Worm (Caenorhabditis elegans) whole organism, dauer: ENCODE data around the gene clec-175.

Experiments used
- unc-62 ChIP-seq: sonication (generic microtip); optimal IDR thresholded peaks from 2 replicates; lab custom pipeline; 2017; ENCODE audit warnings: missing biosample characterization, missing genetic modification reagents, missing genetic modification characterization

The clec-175 gene

DNA sequence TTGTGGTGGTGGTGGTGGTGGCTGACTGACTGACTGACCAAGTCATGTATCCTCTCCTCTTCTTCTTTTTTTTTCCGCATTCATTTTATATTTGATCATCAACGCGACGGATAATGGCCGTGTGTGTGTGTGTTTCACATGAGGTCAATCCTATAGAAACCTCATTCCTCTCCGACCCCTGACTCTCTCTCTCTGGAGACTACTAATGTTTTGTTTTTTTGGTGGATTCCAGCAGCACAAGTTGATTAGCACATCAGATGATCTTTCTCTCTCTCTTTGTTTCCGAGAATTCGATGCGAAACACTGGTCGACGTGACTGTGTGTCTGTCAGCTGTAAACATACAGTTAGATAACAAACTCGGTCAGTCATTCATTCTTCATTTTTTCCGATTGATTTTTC is 17.0 kb upstream of the clec-175 start, which contains the start of gene Y24D9A.7:
TSS of gene Y24D9A.7 (minus strand) at position 46 of the 400 bp plus-strand sequence.
- TF ChIP-seq unc-62: no peak

DNA sequence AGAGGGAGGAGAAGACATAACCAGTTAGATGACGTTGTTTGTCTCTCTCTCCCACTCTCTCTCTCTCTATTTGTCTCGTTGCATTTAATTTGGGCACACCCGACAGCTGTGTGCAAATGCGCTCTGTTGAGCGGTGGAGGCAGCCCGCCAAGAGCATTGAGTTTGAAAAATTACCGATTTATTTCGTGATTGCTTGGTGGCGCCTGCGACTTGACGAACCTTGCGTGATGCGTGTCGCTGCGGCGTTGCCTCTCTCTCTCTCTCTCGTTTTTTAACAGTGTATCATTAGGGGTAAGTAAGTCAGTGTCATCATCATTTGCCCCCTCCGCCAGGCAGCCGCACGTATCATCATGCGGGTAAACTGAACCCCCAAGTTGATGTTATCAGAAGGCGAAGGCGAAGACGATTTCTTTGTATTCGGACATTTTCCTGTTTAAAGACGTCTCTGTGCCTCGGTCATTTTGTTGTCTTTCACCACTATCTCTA is 16.0 kb upstream of the clec-175 start:
- no peak for TF ChIP-seq unc-62

DNA sequence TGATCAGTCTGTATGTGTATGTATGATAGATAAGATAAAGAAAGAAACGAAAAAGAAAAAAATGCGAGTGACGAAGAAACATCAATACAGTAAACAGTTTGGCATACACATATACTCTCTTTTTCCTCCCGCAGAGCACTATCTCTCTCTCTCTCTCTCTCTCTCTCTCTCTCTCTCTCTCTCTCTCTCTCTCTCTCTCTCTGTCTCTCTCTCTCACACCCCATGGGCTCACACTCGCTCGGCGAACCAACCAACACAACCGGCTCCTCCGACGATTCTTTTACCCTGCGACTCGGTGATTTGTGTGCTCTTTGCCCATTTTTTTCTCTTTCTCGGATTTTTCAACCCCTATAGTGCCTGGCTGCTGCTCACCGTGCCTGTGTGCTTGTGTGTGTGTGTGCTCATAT is 15.1 kb upstream of the clec-175 start:
- TF ChIP-seq unc-62: no peak

DNA sequence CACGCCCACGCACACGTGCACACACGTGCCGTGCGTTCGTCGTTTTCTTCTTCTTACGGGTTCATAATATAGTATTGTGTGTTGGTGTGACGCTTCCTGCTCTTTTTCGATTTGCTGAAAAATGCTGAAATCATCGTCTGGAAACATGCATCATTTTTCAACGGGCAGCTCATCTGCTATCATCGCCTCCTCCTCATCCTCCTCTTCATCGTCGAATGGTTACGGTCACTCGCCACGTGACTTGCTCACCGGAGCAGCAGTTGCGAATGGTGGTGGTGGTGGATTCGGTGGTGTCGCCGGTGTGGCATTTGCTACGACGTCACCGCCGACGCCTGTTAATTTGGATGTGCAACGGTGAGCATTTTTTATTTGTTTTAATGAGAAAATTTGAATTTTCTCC is 13.4 kb upstream of the clec-175 start:
- no peak for TF ChIP-seq unc-62

DNA sequence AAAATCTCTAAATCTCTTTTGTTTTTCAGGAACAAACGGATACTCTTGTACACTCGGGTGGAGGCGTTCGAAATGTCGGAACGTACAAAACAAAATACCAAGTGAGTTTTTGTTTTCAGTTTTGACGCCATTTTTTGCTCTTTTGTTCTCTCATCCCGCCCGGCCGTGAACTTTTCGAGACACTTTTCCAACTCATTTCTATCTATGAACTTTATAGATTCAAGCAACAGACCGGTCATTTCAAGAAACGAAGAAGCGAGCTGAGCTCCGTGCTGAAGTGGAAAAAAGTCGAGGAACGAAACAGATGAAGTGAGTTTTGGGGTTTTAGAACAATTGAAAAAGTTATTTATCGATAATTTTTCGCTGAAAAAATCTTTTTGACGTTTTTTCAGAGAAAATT is 11.6 kb upstream of the clec-175 start:
- no peak for TF ChIP-seq unc-62

DNA sequence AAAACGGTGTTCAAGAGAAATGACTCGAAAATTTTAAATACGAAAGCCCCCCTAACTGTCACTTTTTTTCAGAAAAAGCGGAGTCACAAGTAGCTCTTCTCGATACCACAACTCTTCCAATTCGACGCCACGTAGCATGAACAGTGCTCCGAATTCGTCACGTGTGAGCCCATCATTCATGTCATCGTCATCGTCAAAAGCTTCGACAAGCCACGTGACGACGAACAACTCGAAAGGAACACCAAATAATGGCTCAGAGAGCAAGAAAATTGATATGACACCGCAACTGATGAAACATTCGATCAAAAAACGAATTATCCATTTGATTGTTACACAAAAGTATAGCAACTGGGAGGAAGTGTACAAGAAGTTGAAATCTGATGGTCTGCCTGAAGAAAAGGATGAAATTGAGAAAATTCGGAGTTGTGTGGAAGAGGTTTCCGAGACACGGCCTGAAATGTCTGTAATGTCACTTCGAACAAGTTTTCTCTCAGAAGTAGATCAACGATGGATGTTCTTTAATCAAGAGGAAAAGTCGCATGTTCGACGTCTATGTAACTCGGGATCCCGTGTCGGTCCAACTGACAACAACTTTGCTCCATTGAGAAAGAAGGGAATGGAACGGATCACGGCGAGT is 10.7 kb upstream of the clec-175 start:
- no peak for TF ChIP-seq unc-62

DNA sequence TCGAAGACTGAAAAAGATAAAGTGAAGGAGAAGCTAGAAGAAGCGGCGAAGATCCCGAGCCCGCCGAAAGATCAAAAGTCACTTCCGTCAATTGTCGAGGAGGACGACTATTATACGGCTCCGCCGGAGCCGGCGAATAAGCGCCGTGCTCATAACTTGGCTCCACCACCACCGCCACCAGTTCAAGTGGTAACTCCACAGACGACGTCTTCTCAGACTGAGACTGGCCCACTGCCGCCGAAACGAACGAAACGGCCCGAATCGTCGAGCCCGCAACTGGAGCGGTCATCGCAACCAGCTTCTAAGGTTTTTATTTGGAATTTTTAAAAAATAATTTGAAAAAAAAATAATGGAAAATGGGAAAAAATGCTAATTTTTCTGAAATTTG is 10.2 kb upstream of the clec-175 start:
- TF ChIP-seq unc-62: no peak

DNA sequence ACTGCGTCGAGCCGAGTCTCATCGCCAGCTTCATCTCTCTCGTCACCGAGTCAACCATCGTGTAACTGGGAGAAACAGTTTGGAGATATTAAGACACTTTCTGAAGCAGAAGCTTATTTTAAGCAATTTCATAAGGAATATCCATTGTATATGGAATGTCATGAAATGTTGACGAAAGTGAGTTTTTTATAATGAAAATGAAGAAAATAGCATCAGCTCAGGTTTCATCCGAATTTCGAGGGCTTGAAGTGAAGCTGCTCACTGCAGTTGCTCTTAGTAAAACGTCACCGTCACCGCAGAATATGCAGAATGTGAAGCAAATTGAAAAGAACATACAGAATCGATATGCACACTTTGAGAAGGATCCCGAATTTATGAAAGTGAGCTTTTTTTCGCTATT is 9.0 kb upstream of the clec-175 start:
- TF ChIP-seq unc-62: no peak

DNA sequence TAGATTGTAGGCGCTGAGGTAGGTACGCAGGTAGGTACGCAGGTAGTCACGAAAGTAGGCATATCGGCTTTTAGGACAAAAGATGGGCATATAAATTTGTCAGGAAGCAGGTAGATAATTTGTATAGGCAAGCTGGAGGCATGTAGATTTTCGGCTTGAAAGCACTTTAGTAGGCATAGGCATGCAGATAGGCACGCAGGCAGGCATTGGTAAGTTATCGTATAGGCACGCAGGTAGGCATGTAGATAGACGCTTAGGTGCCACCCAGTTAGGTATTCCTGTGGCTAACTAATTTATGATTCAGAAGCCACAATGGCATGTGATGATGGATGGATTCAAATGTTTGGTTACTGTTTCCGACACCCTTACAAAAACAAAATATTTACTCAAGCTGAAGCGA is 897 bp downstream of the clec-175 start:
- TF ChIP-seq unc-62: no peak

DNA sequence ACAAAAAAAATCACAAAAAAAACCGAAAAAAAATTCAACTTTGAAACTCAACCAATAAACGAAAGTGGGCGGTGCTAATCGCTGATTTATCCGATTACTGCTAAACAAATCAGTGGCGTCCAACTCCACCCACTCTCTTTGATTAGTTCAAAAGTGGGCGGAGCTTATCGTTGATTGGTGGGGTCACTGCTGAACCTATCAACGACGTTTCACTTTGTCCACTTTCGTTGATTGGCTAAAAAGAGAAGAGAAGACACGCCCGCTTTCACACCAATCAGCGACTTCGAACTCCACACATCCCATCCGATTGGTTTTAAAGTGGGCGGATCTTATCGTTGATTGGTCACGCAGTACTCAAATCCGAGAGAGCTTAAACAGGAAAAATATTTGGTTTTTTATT is 1.8 kb downstream of the clec-175 start:
- no peak for TF ChIP-seq unc-62

DNA sequence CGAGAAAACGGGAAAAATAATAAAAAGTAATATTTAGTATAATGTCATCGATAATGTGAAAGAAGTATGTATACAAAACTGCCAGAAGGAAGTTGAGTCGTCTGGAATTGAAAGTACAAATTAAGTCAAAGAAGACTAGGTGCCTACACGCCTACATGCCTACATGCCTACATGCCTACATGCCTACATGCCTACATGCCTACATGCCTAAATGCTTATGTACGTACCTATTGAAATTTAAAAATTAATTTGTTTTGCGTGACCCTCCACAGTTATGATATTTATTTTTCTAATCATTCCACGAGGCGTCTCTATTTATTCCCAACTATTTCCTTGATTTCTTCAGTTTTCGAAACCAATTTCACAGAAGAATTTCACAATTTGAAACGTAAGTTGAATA is 7.8 kb downstream of the clec-175 start, which contains the start of the genes str-185 and R08C7.5:
TSS of gene str-185 (minus strand) at position 101 of the 400 bp plus-strand sequence.
TSS of gene R08C7.5 (plus strand) at position 329 of the 400 bp plus-strand sequence.
- TF ChIP-seq unc-62: no peak

DNA sequence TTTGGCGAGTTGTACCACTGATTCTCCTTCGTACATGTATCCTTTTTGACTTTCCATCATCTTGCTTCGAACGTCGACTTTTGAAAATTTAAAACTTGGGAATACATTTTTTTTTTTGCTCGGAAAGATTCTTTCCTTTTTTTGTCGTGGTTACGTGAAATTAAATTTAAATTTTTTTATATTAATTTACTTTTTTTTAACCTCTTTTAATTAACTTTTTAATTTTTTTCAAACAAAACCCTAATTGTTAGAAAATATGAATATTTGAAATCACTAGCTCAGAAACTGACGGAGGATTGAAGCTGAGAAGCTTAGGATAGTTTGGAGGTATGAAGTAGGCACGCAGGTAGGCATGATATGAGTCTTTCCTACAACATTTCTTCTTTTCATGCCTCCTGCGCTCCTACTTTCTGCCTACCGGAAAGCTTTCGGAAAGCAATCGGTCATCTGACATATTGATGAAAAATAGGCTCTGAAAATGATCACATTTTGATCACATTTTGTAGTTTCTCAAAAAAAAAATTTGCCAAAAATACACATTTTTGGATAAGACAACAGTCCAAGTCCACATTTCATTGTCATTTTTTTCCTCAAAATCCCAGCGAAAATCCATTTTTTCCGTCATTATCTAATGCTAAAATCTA is 12.4 kb downstream of the clec-175 start, which contains the start of the genes R08C7.8 and R08C7.4:
TSS of gene R08C7.8 (minus strand) at position 101 of the 644 bp plus-strand sequence.
TSS of gene R08C7.4 (plus strand) at position 594 of the 644 bp plus-strand sequence.
- TF ChIP-seq unc-62: no peak

DNA sequence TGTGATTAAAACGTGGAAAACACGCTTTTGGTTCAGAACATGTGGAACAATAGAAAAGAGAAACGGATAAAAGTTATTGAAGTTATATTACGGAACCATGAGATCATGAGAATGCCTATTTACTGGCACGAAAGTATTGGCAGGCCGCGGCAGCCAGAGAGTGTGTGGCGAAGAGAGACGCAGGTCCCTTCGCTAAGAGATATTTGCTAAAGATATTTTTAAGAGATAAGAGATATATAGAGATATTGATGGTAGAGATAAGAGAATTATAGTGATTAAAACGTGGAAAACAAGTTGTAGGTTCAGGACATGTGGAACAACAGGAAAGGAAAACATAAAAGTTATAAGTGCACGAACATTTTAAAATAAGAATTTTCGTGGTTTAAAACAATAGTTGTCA is 15.7 kb downstream of the clec-175 start:
- TF ChIP-seq unc-62: no peak

DNA sequence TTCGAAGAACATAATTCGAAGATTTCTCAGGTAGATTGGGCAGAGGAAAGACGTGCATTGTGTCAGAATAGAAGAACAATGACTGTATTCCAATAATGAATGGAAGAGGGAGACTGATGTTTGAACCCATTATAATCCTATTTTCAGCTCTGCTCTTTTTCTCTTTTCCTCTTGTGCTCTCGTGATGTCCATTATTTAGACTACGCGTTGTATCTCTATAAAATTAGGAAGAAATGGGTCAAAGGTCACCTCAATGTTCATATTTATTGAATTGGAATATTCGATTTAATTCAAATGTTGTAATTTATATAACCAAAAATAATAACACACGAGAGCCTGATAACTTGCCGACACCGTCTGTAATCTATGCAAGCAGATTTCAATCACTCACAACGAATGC is 17.1 kb downstream of the clec-175 start, which contains the start of gene fbxb-74:
TSS of gene fbxb-74 (minus strand) at position 101 of the 400 bp plus-strand sequence.
- TF ChIP-seq unc-62: no peak

DNA sequence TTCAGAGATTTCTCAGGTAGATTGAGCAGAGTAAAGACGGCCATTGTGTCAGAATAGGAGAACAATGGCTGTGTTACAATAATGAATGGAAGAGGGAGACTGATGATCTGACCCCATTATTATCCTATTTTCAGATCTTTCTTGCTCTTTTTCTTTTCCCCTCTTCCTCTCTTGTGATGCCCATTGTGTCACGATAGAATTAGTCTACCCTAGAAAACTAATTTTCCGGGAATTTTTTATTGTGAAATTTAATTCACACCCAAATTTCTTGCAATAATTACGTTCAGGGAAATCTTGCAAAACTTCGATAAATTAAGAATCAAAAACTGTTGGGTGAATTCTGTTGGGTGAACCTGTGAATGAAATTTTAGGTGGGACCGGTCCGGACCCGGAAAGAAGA is 18.9 kb downstream of the clec-175 start, which contains the start of gene fbxb-75:
TSS of gene fbxb-75 (minus strand) at position 101 of the 400 bp plus-strand sequence.
- TF ChIP-seq unc-62: no peak

DNA sequence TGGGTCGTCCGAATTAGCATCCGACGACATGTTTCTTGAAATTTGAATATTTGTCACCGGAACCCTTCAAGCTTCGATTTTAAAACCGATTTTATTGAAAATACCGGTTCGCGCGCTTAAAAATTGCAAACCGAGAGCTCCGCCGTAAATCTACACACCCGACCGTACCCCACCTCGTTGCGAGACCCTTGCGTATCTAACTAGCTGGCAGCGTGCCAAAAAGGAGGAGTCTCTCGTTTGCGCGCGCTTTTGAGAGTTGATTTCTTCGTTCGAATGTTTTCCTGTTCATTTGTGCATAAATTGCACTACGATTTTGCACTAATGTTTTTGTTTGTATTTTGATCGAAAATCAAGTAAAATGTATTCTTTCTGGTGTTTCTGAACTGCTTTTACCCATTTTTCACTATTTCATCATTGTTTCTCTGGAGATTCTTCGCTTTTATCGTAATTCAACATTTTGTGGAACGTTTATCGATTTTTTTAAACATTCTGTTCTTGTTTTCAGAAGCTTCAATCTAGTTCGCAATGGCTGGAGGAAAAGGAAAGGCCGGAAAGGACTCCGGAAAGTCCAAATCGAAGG is 23.7 kb downstream of the clec-175 start, which contains the start of the genes wapl-1 and htz-1:
TSS of gene wapl-1 (minus strand) at position 30 of the 580 bp plus-strand sequence.
TSS of gene htz-1 (plus strand) at position 506 of the 580 bp plus-strand sequence.
- no peak for TF ChIP-seq unc-62

DNA sequence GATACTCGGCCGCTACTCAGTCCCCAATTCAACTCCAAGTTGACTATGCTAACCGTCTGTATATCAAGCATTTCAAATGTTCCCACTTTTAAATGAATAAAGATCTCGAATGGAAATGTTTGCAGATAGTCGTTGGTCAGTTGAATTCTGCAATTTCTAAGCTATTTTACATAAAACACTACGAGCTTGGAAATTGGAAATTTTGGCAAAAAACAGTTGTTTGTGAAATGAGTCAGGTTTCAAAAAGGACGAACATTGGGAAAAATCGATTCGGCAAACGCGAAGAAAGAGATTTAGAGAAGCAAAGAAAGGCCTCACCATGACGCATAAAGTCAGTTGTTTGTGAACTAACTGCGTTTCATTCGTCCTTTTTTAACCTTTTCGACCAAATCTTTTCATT is 24.8 kb downstream of the clec-175 start:
- no peak for TF ChIP-seq unc-62

DNA sequence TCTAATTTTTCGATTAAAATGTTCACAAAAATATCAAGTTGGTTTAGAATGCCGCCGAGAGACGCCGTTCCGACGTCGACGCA is 25.0 kb downstream of the clec-175 start, which contains the start of gene chat-1:
TSS of gene chat-1 (plus strand) at position 48 of the 83 bp plus-strand sequence.
- no peak for TF ChIP-seq unc-62
